Worm (Caenorhabditis elegans): Measurements from ENCODE around the gene C16A3.5.

DNA sequence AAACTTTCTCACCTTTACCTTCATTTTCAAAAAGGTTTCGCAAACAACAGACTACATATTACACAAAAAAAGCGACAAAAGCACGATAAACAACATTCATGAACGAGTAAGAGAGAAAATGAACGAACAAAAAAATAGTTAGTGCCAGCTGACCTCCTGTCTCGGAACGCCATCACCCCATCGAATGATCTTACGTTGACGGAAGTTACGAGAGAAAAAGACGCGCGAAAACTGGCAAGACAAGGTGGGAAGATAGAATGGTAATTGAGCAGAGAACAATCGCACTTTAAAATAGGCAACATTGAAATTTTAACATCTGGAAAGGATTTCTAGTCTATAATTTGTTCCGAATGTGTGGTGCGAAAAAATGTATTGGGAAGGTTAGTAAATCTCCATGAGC is 39.6 kb downstream of the C16A3.5 start:
- no peak for TF ChIP-seq him-1 (tag; optimal IDR thresholded peaks at IDR 0.05)
- TF ChIP-seq W03F9.2 (tag; optimal IDR thresholded peaks at IDR 0.05), result no peak
- no peak for TF ChIP-seq dao-5 (tag; optimal IDR thresholded peaks at IDR 0.05)
